Worm (Caenorhabditis elegans) whole organism, young adult: ENCODE results near the gene exos-4.1.

Source experiments
- B0035.1 ChIP-seq: sonication (generic microtip); optimal IDR thresholded peaks from 2 replicates; lab custom pipeline; 2016; ENCODE audit warnings: missing genetic modification characterization, mild to moderate bottlenecking, missing compliant biosample characterization, missing genotype, missing genetic modification reagents
- B0261.1 ChIP-seq: sonication (generic microtip); optimal IDR thresholded peaks from 2 replicates; lab custom pipeline; 2016; ENCODE audit warnings: mild to moderate bottlenecking, missing genetic modification characterization, moderate library complexity, missing compliant biosample characterization
- C06A6.2 ChIP-seq: fragments of 200-800 bp; sonication (Bioruptor generic); conservative IDR thresholded peaks from 2 replicates; pipeline ENCODE4 v1.3.6; 2022; ENCODE audit warnings: missing genetic modification characterization, missing compliant biosample characterization
- C17E4.6 ChIP-seq: fragments of 200-800 bp; sonication (Bioruptor generic); IDR thresholded peaks from 2 replicates; pipeline ENCODE4 v1.3.6; 2022; ENCODE audit warnings: missing genetic modification reagents, missing genetic modification characterization, missing compliant biosample characterization
- F39B2.1 ChIP-seq: fragments of 200-800 bp; sonication (Bioruptor generic); IDR thresholded peaks from 2 replicates; pipeline ENCODE4 v1.3.6; 2022; ENCODE audit warnings: missing genetic modification reagents, missing genetic modification characterization, missing compliant biosample characterization
- F49E8.2 ChIP-seq: sonication (generic microtip); optimal IDR thresholded peaks from 3 replicates; lab custom pipeline; 2017; ENCODE audit warnings: missing genetic modification characterization, mild to moderate bottlenecking, missing compliant biosample characterization, antibody characterized with exemption, moderate library complexity; ENCODE audit not compliant: insufficient read depth
- F57A8.1 ChIP-seq: fragments of 200-800 bp; sonication (Bioruptor generic); optimal IDR thresholded peaks from 2 replicates; lab custom pipeline; 2018; ENCODE audit warnings: mild to moderate bottlenecking, missing genetic modification characterization, moderate library complexity, missing compliant biosample characterization
- K12H6.12 ChIP-seq: fragments of 200-800 bp; sonication (Bioruptor generic); optimal IDR thresholded peaks from 2 replicates; lab custom pipeline; 2018; ENCODE audit warnings: mild to moderate bottlenecking, missing genetic modification characterization, missing compliant biosample characterization
- T07F8.4 ChIP-seq: sonication (generic microtip); optimal IDR thresholded peaks from 2 replicates; lab custom pipeline; 2016; ENCODE audit warnings: mild to moderate bottlenecking, missing genetic modification characterization, moderate library complexity, missing compliant biosample characterization
- Y53F4B.3 ChIP-seq: fragments of 200-800 bp; sonication (Bioruptor generic); IDR thresholded peaks from 2 replicates; pipeline ENCODE4 v1.3.6; 2022; ENCODE audit warnings: missing genetic modification reagents, missing genetic modification characterization, missing compliant biosample characterization
- Y95B8A.8 ChIP-seq: fragments of 200-800 bp; sonication (Bioruptor generic); IDR thresholded peaks from 2 replicates; pipeline ENCODE4 v1.3.6; 2022; ENCODE audit warnings: missing genetic modification reagents, missing genetic modification characterization, missing compliant biosample characterization
- attf-3 ChIP-seq: fragments of 200-800 bp; sonication (Bioruptor generic); conservative IDR thresholded peaks from 2 replicates; pipeline ENCODE4 v1.3.6; 2022; ENCODE audit warnings: missing genetic modification reagents, missing genetic modification characterization, missing compliant biosample characterization
- attf-5 ChIP-seq: fragments of 200-800 bp; sonication (Bioruptor generic); optimal IDR thresholded peaks from 2 replicates; lab custom pipeline; 2018; ENCODE audit warnings: mild to moderate bottlenecking, missing genetic modification characterization, missing compliant biosample characterization
- bed-1 ChIP-seq: fragments of 200-800 bp; sonication (Bioruptor generic); IDR thresholded peaks from 2 replicates; pipeline ENCODE4 v1.3.6; 2022; ENCODE audit warnings: missing genetic modification reagents, missing genetic modification characterization, missing compliant biosample characterization
- ceh-27 ChIP-seq: fragments of 200-800 bp; sonication (Bioruptor generic); optimal IDR thresholded peaks from 2 replicates; lab custom pipeline; 2018; ENCODE audit warnings: mild to moderate bottlenecking, missing genetic modification characterization, moderate library complexity, missing compliant biosample characterization
- chd-7 ChIP-seq: sonication (generic microtip); optimal IDR thresholded peaks from 2 replicates; lab custom pipeline; 2016; ENCODE audit warnings: mild to moderate bottlenecking, missing genetic modification characterization, moderate library complexity, missing compliant biosample characterization
- dox-1 ChIP-seq: fragments of 200-800 bp; sonication (Bioruptor generic); IDR thresholded peaks from 2 replicates; pipeline ENCODE4 v1.3.6; 2022; ENCODE audit warnings: missing genetic modification reagents, missing genetic modification characterization, missing compliant biosample characterization
- dpff-1 ChIP-seq: sonication (generic microtip); optimal IDR thresholded peaks from 2 replicates; lab custom pipeline; 2017; ENCODE audit warnings: mild to moderate bottlenecking, missing genetic modification characterization, missing compliant biosample characterization
- efl-1 ChIP-seq: fragments of 150-350 bp; optimal IDR thresholded peaks from 2 replicates; lab custom pipeline; 2014; ENCODE audit warnings: missing biosample characterization, missing genetic modification reagents, missing genetic modification characterization
- fkh-3 ChIP-seq: sonication (generic microtip); optimal IDR thresholded peaks from 2 replicates; lab custom pipeline; 2016; ENCODE audit warnings: mild to moderate bottlenecking, missing genetic modification characterization, missing compliant biosample characterization
- hlh-26 ChIP-seq: fragments of 200-800 bp; sonication (Bioruptor generic); conservative IDR thresholded peaks from 2 replicates; pipeline ENCODE4 v1.3.6; 2022; ENCODE audit warnings: missing genetic modification reagents, missing genetic modification characterization, missing compliant biosample characterization
- hmg-1.2 ChIP-seq: fragments of 200-800 bp; sonication (Bioruptor generic); IDR thresholded peaks from 2 replicates; pipeline ENCODE4 v1.3.6; 2022; ENCODE audit warnings: missing genetic modification reagents, missing genetic modification characterization, missing compliant biosample characterization
- hmg-20 ChIP-seq: fragments of 200-800 bp; sonication (Bioruptor generic); IDR thresholded peaks from 2 replicates; pipeline ENCODE4 v1.3.6; 2022; ENCODE audit warnings: missing genetic modification reagents, missing genetic modification characterization, missing compliant biosample characterization
- let-607 ChIP-seq, 2 experiments: fragments of 200-800 bp in 1 of 2; sonication (Bioruptor generic) in 1 of 2; sonication (generic microtip) in 1 of 2; optimal IDR thresholded peaks; 2 replicates each; lab custom pipeline; 2016 to 2018; ENCODE audit warnings: mild to moderate bottlenecking in 2 of 2, missing compliant biosample characterization in 2 of 2, missing genetic modification characterization in 2 of 2, moderate library complexity in 2 of 2, missing genotype in 1 of 2
- lin-26 ChIP-seq: fragments of 200-800 bp; sonication (Bioruptor generic); IDR thresholded peaks from 2 replicates; pipeline ENCODE4 v1.3.6; 2022; ENCODE audit warnings: missing genetic modification reagents, missing genetic modification characterization, missing compliant biosample characterization
- lsl-1 ChIP-seq: fragments of 200-800 bp; sonication (Bioruptor generic); optimal IDR thresholded peaks from 2 replicates; lab custom pipeline; 2018; ENCODE audit warnings: mild to moderate bottlenecking, missing genetic modification characterization, moderate library complexity, missing compliant biosample characterization
- lsy-27 ChIP-seq: sonication (generic microtip); optimal IDR thresholded peaks from 2 replicates; lab custom pipeline; 2017; ENCODE audit warnings: missing genetic modification characterization, mild to moderate bottlenecking, missing compliant biosample characterization, antibody characterized with exemption, missing genotype, borderline replicate concordance; ENCODE audit not compliant: insufficient read depth
- madf-10 ChIP-seq: sonication (generic microtip); optimal IDR thresholded peaks from 2 replicates; lab custom pipeline; 2016; ENCODE audit warnings: mild to moderate bottlenecking, missing genetic modification characterization, missing compliant biosample characterization
- madf-3 ChIP-seq: fragments of 200-800 bp; sonication (Bioruptor generic); IDR thresholded peaks from 2 replicates; pipeline ENCODE4 v1.3.6; 2022; ENCODE audit warnings: missing genetic modification reagents, missing genetic modification characterization, missing compliant biosample characterization
- mes-4 ChIP-seq: sonication (generic microtip); optimal IDR thresholded peaks from 2 replicates; lab custom pipeline; 2016; ENCODE audit warnings: missing genotype, missing genetic modification characterization, missing compliant biosample characterization
- nfya-1 ChIP-seq: sonication (generic microtip); optimal IDR thresholded peaks from 2 replicates; lab custom pipeline; 2017; ENCODE audit warnings: antibody characterized with exemption, missing compliant biosample characterization, missing genetic modification characterization, borderline replicate concordance; ENCODE audit not compliant: insufficient read depth
- nfya-2 ChIP-seq: fragments of 200-800 bp; sonication (Bioruptor generic); IDR thresholded peaks from 2 replicates; pipeline ENCODE4 v1.3.6; 2022; ENCODE audit warnings: missing genetic modification reagents, missing genetic modification characterization, missing compliant biosample characterization
- nfyb-1 ChIP-seq: fragments of 200-800 bp; sonication (Bioruptor generic); IDR thresholded peaks from 2 replicates; pipeline ENCODE4 v1.3.6; 2022; ENCODE audit warnings: missing genetic modification reagents, missing genetic modification characterization, missing compliant biosample characterization
- nhr-80 ChIP-seq: sonication (generic microtip); optimal IDR thresholded peaks from 2 replicates; lab custom pipeline; 2016; ENCODE audit warnings: missing genetic modification characterization, missing compliant biosample characterization
- rcor-1 ChIP-seq: fragments of 200-800 bp; sonication (Bioruptor generic); IDR thresholded peaks from 2 replicates; pipeline ENCODE4 v1.3.6; 2022; ENCODE audit warnings: missing genetic modification reagents, missing genetic modification characterization, missing compliant biosample characterization
- snpc-1.3 ChIP-seq: sonication (generic microtip); optimal IDR thresholded peaks from 2 replicates; lab custom pipeline; 2017; ENCODE audit warnings: missing genetic modification characterization, mild to moderate bottlenecking, missing compliant biosample characterization, antibody characterized with exemption, moderate library complexity, missing genotype, missing genetic modification reagents; ENCODE audit not compliant: insufficient read depth
- snpc-4 ChIP-seq, 5 experiments: fragments of 150-350 bp in 1 of 5; sonication (generic microtip) in 4 of 5; optimal IDR thresholded peaks; 2 replicates each; lab custom pipeline; 2014 to 2018; ENCODE audit warnings: missing genetic modification characterization in 5 of 5, missing biosample characterization in 3 of 5, antibody characterized with exemption in 2 of 5, mild to moderate bottlenecking in 2 of 5, missing compliant biosample characterization in 2 of 5, missing genotype in 2 of 5, moderate library complexity in 2 of 5, missing genetic modification reagents in 1 of 5
- somi-1 ChIP-seq: fragments of 200-800 bp; sonication (Bioruptor generic); optimal IDR thresholded peaks from 2 replicates; lab custom pipeline; 2018; ENCODE audit warnings: mild to moderate bottlenecking, missing genetic modification characterization, missing compliant biosample characterization
- unc-62 ChIP-seq: fragments of 150-350 bp; optimal IDR thresholded peaks from 2 replicates; lab custom pipeline; 2014; ENCODE audit warnings: missing biosample characterization, missing genetic modification reagents, missing genetic modification characterization
- ztf-25 ChIP-seq: fragments of 200-800 bp; sonication (Bioruptor generic); IDR thresholded peaks from 2 replicates; pipeline ENCODE4 v1.3.6; 2022; ENCODE audit warnings: missing genetic modification reagents, missing genetic modification characterization, missing compliant biosample characterization
- ztf-28 ChIP-seq: fragments of 200-800 bp; sonication (Bioruptor generic); IDR thresholded peaks from 2 replicates; pipeline ENCODE4 v1.3.6; 2022; ENCODE audit warnings: missing genetic modification reagents, missing genetic modification characterization, missing compliant biosample characterization
- ztf-3 ChIP-seq: fragments of 200-800 bp; sonication (Bioruptor generic); optimal IDR thresholded peaks from 2 replicates; lab custom pipeline; 2018; ENCODE audit warnings: mild to moderate bottlenecking, missing genetic modification characterization, missing compliant biosample characterization

exos-4.1 gene

DNA sequence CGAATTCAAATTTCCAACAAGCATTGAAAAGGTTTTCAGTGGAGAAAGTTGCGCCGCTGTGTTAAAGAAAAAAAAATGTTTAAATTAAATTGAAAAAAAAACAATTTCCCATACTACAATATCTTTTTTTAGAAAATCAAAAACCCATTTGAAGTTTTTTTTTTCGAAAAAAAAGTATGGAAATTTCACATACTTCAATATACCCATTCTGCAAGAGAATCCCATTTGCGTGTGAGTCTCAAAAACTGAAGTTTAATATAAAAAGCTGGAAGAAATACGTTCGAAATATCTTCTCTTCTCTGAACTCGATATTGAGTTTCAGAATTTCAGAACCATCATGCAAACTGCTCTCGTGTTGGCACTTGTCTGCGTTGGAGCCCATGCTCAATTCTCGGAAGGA, 28.7 kb upstream of the exos-4.1 start, which contains the start of gene scl-7:
Gene scl-7 (plus strand): TSS at position 301 of the 400 bp plus-strand sequence.
- TF ChIP-seq K12H6.12: no peak
- no peak for TF ChIP-seq F57A8.1 (GFP tag; lab: Kevin White, UChicago)
- TF ChIP-seq madf-10: no peak
- TF ChIP-seq ztf-25 (GFP tag; lab: Robert Waterston, UW): no peak
- TF ChIP-seq B0035.1 (tag; lab: Kevin White, UChicago): no peak
- no peak for TF ChIP-seq Y53F4B.3 (GFP tag; lab: Robert Waterston, UW)
- TF ChIP-seq fkh-3: no peak
- TF ChIP-seq nfya-2 (GFP tag; lab: Robert Waterston, UW): no peak
- no peak for TF ChIP-seq B0261.1 (tag; lab: Kevin White, UChicago)
- no peak for TF ChIP-seq lsl-1 (GFP tag; lab: Kevin White, UChicago)

DNA sequence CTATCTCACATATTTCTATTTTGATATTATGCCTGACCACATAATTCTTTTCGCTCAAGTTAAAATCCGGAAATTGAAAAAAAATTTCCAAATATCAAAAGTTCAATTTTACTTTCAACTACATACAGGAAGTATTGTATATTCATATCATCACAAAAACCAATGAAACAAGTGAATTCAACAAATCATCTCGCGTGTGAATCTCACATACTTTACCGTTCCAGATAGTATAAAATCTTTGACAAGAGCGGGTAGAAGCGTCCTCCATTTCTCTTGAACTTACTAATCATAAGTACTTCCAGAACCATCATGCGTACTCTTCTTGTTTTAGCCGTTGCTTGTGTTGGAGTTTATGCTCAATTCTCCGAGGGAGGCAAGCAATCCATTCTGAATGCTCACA, 27.4 kb upstream of the exos-4.1 start, which contains the start of gene scl-8:
Gene scl-8 (plus strand): TSS at position 301 of the 400 bp plus-strand sequence.
- TF ChIP-seq let-607 (tag; optimal IDR thresholded peaks at IDR 0.05; lab: Kevin White, UChicago) (no peak), Y53F4B.3 (GFP tag; lab: Robert Waterston, UW) (no peak), T07F8.4 (tag; lab: Kevin White, UChicago) (no peak), attf-5 (GFP tag; lab: Kevin White, UChicago) (no peak), hlh-26 (GFP tag; lab: Robert Waterston, UW) (no peak), F49E8.2 (tag; lab: Kevin White, UChicago) (no peak), nhr-80 (tag; lab: Kevin White, UChicago) (no peak), Y95B8A.8 (GFP tag; lab: Robert Waterston, UW) (no peak), nfyb-1 (GFP tag; lab: Robert Waterston, UW) (no peak), madf-3 (GFP tag; lab: Robert Waterston, UW) (no peak)

DNA sequence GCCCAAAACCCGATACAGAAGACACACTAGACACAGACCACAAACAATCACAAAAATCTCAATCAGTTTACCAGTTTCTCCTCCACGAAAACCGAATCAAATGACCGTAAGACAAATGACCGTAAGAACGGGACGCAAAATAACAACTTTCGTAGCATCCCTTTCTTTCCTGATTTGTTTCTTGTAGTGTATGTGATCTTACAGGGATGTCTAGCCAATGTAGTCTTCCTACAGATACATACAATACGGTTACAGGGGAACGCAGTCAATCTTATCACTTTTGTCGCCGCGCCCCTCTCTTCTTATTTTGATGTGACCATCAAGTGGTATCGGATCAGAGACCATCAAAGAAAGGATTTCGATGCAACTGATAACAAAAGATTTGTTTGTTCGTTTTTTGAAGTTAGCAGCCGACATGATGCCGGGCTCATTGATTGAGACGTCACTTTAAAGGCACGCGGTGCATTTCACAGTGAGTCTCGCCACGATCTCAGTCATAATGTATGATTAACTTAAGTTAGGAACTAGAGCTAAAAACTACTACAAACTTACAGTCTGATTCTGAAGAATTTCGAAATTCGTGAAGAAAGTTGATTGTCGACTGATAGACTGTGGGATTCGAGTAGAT, 23.1 kb upstream of the exos-4.1 start:
- TF ChIP-seq attf-3 (GFP tag; lab: Robert Waterston, UW) (no peak), ceh-27 (GFP tag; lab: Kevin White, UChicago) (no peak), Y53F4B.3 (GFP tag; lab: Robert Waterston, UW) (no peak), F39B2.1 (GFP tag; lab: Robert Waterston, UW) (no peak), somi-1 (peak; percentile 17), ztf-3 (no peak), lin-26 (GFP tag; lab: Robert Waterston, UW) (peak; percentile 47; the same call in 1 of the 2 replicates), efl-1 (GFP tag; lab: Kevin White, UChicago) (no peak), chd-7 (tag; lab: Kevin White, UChicago) (no peak), nhr-80 (tag; lab: Kevin White, UChicago) (no peak), snpc-4 (GFP tag; optimal IDR thresholded peaks at IDR 0.05; lab: Kevin White, UChicago) (no peak), snpc-4 (tag; optimal IDR thresholded peaks at IDR 0.05; lab: Kevin White, UChicago) (peak in 3 of 4 experiments; percentile 14 to 79 (median 62)), mes-4 (tag; lab: Kevin White, UChicago) (no peak), dpff-1 (tag; lab: Kevin White, UChicago) (no peak)

DNA sequence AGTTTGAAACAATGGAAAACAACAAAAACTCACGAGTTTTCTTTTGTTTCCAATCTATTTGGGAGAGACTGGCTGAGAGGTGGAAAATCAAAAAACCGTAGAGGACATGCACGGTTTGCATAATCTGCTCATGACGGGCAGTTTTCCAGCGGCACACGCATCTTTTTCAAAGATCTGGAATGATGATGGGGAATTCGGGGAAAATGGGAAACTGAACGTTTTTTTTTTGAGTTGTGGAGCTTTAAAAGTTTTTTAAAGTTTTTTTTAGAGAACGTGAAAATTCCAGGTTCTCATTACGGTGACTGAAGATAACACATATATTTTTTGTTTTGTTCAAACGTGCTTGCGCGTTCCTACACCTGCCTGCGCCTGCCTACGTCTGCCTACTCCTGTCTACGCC, 22.2 kb upstream of the exos-4.1 start, which contains the start of gene C39E9.7:
Gene C39E9.7 (minus strand): TSS at position 101 of the 400 bp plus-strand sequence.
- no peak for TF ChIP-seq hmg-20
- TF ChIP-seq ztf-28 (GFP tag; lab: Robert Waterston, UW): no peak
- no peak for TF ChIP-seq snpc-1.3 (tag; lab: Kevin White, UChicago)
- TF ChIP-seq rcor-1 (GFP tag; lab: Robert Waterston, UW): no peak
- no peak for TF ChIP-seq bed-1 (GFP tag; lab: Robert Waterston, UW)
- TF ChIP-seq C06A6.2 (GFP tag; lab: Robert Waterston, UW): no peak
- TF ChIP-seq C17E4.6 (GFP tag; lab: Robert Waterston, UW): no peak
- no peak for TF ChIP-seq unc-62 (GFP tag; lab: Kevin White, UChicago)
- no peak for TF ChIP-seq lsy-27 (tag; lab: Kevin White, UChicago)
- no peak for TF ChIP-seq hmg-1.2 (GFP tag; lab: Robert Waterston, UW)
- TF ChIP-seq nfya-1 (tag; lab: Kevin White, UChicago): no peak
- TF ChIP-seq dox-1: no peak
- TF ChIP-seq efl-1 (GFP tag; lab: Kevin White, UChicago): no peak
